Worm (Caenorhabditis elegans) whole organism, L2 larva: ENCODE data around the gene F56C3.7.

ENCODE experiments used
- C34F6.9 ChIP-seq: fragments of 150-350 bp; optimal IDR thresholded peaks from 2 replicates; lab custom pipeline; 2014; ENCODE audit warnings: missing biosample characterization, missing genetic modification characterization
- R02D3.7 ChIP-seq: fragments of 150-350 bp; optimal IDR thresholded peaks from 2 replicates; lab custom pipeline; 2014; ENCODE audit warnings: missing biosample characterization, missing genetic modification characterization
- Y55F3AM.14 ChIP-seq: fragments of 200-800 bp; sonication (Bioruptor generic); optimal IDR thresholded peaks from 2 replicates; lab custom pipeline; 2018; ENCODE audit warnings: mild to moderate bottlenecking, missing genetic modification characterization, missing compliant biosample characterization
- alr-1 ChIP-seq: fragments of 150-350 bp; optimal IDR thresholded peaks from 2 replicates; lab custom pipeline; 2014; ENCODE audit warnings: missing biosample characterization, missing genetic modification characterization
- aly-2 ChIP-seq: fragments of 150-350 bp; optimal IDR thresholded peaks from 2 replicates; lab custom pipeline; 2014; ENCODE audit warnings: missing biosample characterization, missing genetic modification characterization
- ama-1 ChIP-seq: fragments of 150-350 bp; optimal IDR thresholded peaks from 2 replicates; lab custom pipeline; 2018; ENCODE audit warnings: inconsistent platforms
- blmp-1 ChIP-seq: sonication (generic microtip); optimal IDR thresholded peaks from 2 replicates; lab custom pipeline; 2017; ENCODE audit warnings: missing genetic modification characterization, mild to moderate bottlenecking, missing compliant biosample characterization, antibody characterized with exemption, moderate library complexity; ENCODE audit not compliant: insufficient read depth
- ceh-16 ChIP-seq: fragments of 150-350 bp; optimal IDR thresholded peaks from 2 replicates; lab custom pipeline; 2014; ENCODE audit warnings: missing biosample characterization, missing genetic modification characterization
- ceh-82 ChIP-seq: fragments of 150-350 bp; optimal IDR thresholded peaks from 2 replicates; lab custom pipeline; 2014; ENCODE audit warnings: missing biosample characterization, missing genetic modification characterization
- crh-2 ChIP-seq: sonication (generic microtip); optimal IDR thresholded peaks from 2 replicates; lab custom pipeline; 2017; ENCODE audit warnings: missing biosample characterization, missing genetic modification characterization
- dmd-4 ChIP-seq: sonication (generic microtip); optimal IDR thresholded peaks from 2 replicates; lab custom pipeline; 2017; ENCODE audit warnings: missing biosample characterization, missing genetic modification characterization
- egl-27 ChIP-seq: sonication (generic microtip); optimal IDR thresholded peaks from 3 replicates; lab custom pipeline; 2017; ENCODE audit warnings: missing biosample characterization, missing genetic modification reagents, missing genetic modification characterization
- elt-1 ChIP-seq: fragments of 150-350 bp; optimal IDR thresholded peaks from 2 replicates; lab custom pipeline; 2014; ENCODE audit warnings: missing biosample characterization, missing genetic modification characterization
- elt-3 ChIP-seq: sonication (generic microtip); optimal IDR thresholded peaks from 2 replicates; lab custom pipeline; 2017; ENCODE audit warnings: missing biosample characterization, missing genetic modification characterization
- fos-1 ChIP-seq: fragments of 150-350 bp; optimal IDR thresholded peaks from 2 replicates; lab custom pipeline; 2014; ENCODE audit warnings: missing biosample characterization, missing genetic modification characterization
- gmeb-1 ChIP-seq: fragments of 150-350 bp; optimal IDR thresholded peaks from 2 replicates; lab custom pipeline; 2014; ENCODE audit warnings: missing biosample characterization, missing genetic modification characterization
- lin-11 ChIP-seq: fragments of 150-350 bp; sonication (generic microtip); optimal IDR thresholded peaks from 2 replicates; lab custom pipeline; 2014; ENCODE audit warnings: missing biosample characterization, missing genetic modification characterization, inconsistent platforms, mixed read lengths
- lin-13 ChIP-seq: fragments of 150-350 bp; optimal IDR thresholded peaks from 2 replicates; lab custom pipeline; 2014; ENCODE audit warnings: missing biosample characterization, missing genetic modification reagents, missing genetic modification characterization
- lin-39 ChIP-seq: fragments of 150-350 bp; optimal IDR thresholded peaks from 2 replicates; lab custom pipeline; 2014; ENCODE audit warnings: missing biosample characterization, missing genetic modification reagents, missing genetic modification characterization
- mab-5 ChIP-seq: fragments of 150-350 bp; optimal IDR thresholded peaks from 2 replicates; lab custom pipeline; 2014; ENCODE audit warnings: missing biosample characterization, missing genetic modification characterization
- nhr-11 ChIP-seq: fragments of 150-350 bp; optimal IDR thresholded peaks from 2 replicates; lab custom pipeline; 2014; ENCODE audit warnings: missing biosample characterization, missing genetic modification characterization
- nhr-129 ChIP-seq: fragments of 150-350 bp; optimal IDR thresholded peaks from 2 replicates; lab custom pipeline; 2014; ENCODE audit warnings: missing biosample characterization, missing genetic modification characterization
- nhr-21 ChIP-seq: fragments of 150-350 bp; optimal IDR thresholded peaks from 2 replicates; lab custom pipeline; 2014; ENCODE audit warnings: missing biosample characterization, missing genetic modification characterization
- nhr-23 ChIP-seq: fragments of 150-350 bp; optimal IDR thresholded peaks from 2 replicates; lab custom pipeline; 2014; ENCODE audit warnings: missing biosample characterization, missing genetic modification reagents, missing genetic modification characterization
- nhr-237 ChIP-seq: fragments of 150-350 bp; optimal IDR thresholded peaks from 2 replicates; lab custom pipeline; 2014; ENCODE audit warnings: missing biosample characterization, missing genetic modification characterization
- nhr-25 ChIP-seq: fragments of 150-350 bp; sonication (generic microtip); optimal IDR thresholded peaks from 3 replicates; lab custom pipeline; 2014; ENCODE audit warnings: missing biosample characterization, missing genetic modification characterization
- nhr-77 ChIP-seq: fragments of 150-350 bp; optimal IDR thresholded peaks from 2 replicates; lab custom pipeline; 2014; ENCODE audit warnings: missing biosample characterization, missing genetic modification characterization
- peb-1 ChIP-seq: fragments of 150-350 bp; optimal IDR thresholded peaks from 2 replicates; lab custom pipeline; 2014; ENCODE audit warnings: missing biosample characterization, missing genetic modification characterization
- sem-4 ChIP-seq: fragments of 150-350 bp; optimal IDR thresholded peaks from 2 replicates; lab custom pipeline; 2014; ENCODE audit warnings: missing biosample characterization, missing genetic modification reagents, missing genetic modification characterization
- sma-9 ChIP-seq, 2 experiments: fragments of 150-350 bp in 1 of 2; sonication (generic microtip) in 1 of 2; optimal IDR thresholded peaks; 2 replicates each; lab custom pipeline; 2014 to 2016; ENCODE audit warnings: missing genetic modification characterization in 2 of 2, mild to moderate bottlenecking in 1 of 2, missing biosample characterization in 1 of 2, missing compliant biosample characterization in 1 of 2, missing genetic modification reagents in 1 of 2, moderate library complexity in 1 of 2
- snpc-4 ChIP-seq: fragments of 150-350 bp; optimal IDR thresholded peaks from 2 replicates; lab custom pipeline; 2014; ENCODE audit warnings: missing biosample characterization, missing genetic modification characterization
- unc-39 ChIP-seq: fragments of 150-350 bp; optimal IDR thresholded peaks from 2 replicates; lab custom pipeline; 2014; ENCODE audit warnings: missing biosample characterization, missing genetic modification characterization
- unc-55 ChIP-seq: fragments of 150-350 bp; sonication (generic microtip); optimal IDR thresholded peaks from 3 replicates; lab custom pipeline; 2014; ENCODE audit warnings: missing biosample characterization, missing genetic modification reagents, missing genetic modification characterization
- unc-62 ChIP-seq: fragments of 150-350 bp; optimal IDR thresholded peaks from 2 replicates; lab custom pipeline; 2014; ENCODE audit warnings: missing biosample characterization, missing genetic modification reagents, missing genetic modification characterization
- ztf-1 ChIP-seq: fragments of 200-800 bp; sonication (Bioruptor generic); conservative IDR thresholded peaks from 2 replicates; pipeline ENCODE4 v1.3.6; 2022; ENCODE audit warnings: missing genetic modification characterization, missing compliant biosample characterization
- ztf-4 ChIP-seq: fragments of 150-350 bp; optimal IDR thresholded peaks from 2 replicates; lab custom pipeline; 2014; ENCODE audit warnings: missing biosample characterization, missing genetic modification characterization

The F56C3.7 gene

ce11 chrX:1379391-1379790 is 8.8 kb upstream of the F56C3.7 start (continued):
- TF ChIP-seq ceh-82 (tag; lab: Kevin White, UChicago), result no peak
- no peak for TF ChIP-seq elt-3 (tag; lab: Kevin White, UChicago)
- TF ChIP-seq peb-1 (tag; lab: Kevin White, UChicago), result no peak
- peak; percentile 24 for TF ChIP-seq gmeb-1 (tag; lab: Kevin White, UChicago)
- peak; percentile 67 for TF ChIP-seq nhr-21
- peak; percentile 69 for TF ChIP-seq nhr-129 (tag; lab: Kevin White, UChicago)
- no peak for TF ChIP-seq unc-62 (GFP tag; lab: Kevin White, UChicago)
- no peak for TF ChIP-seq aly-2
- no peak for TF ChIP-seq nhr-11 (tag; lab: Kevin White, UChicago)
- TF ChIP-seq lin-11 (tag; lab: Kevin White, UChicago), result peak; percentile 65
- TF ChIP-seq ama-1, result no peak
- TF ChIP-seq egl-27 (tag; lab: Kevin White, UChicago), result no peak
- no peak for TF ChIP-seq mab-5 (tag; lab: Kevin White, UChicago)
- TF ChIP-seq nhr-25 (tag; lab: Kevin White, UChicago), result no peak
- no peak for TF ChIP-seq dmd-4 (tag; lab: Kevin White, UChicago)
- no peak for TF ChIP-seq alr-1 (tag; lab: Kevin White, UChicago)
- peak; percentile 32 for TF ChIP-seq unc-55 (GFP tag; lab: Kevin White, UChicago)
- TF ChIP-seq unc-39 (tag; lab: Kevin White, UChicago), result no peak
- TF ChIP-seq ztf-4 (tag; lab: Kevin White, UChicago), result no peak
- no peak for TF ChIP-seq ztf-1 (GFP tag; lab: Robert Waterston, UW)
- no peak for TF ChIP-seq R02D3.7 (tag; lab: Kevin White, UChicago)
- peak; percentile 70 for TF ChIP-seq lin-13 (GFP tag; lab: Kevin White, UChicago)
- TF ChIP-seq ceh-16, result no peak
- TF ChIP-seq sem-4 (tag; lab: Kevin White, UChicago), result peak; percentile 10
- no peak for TF ChIP-seq C34F6.9 (tag; lab: Kevin White, UChicago)
- TF ChIP-seq Y55F3AM.14 (GFP tag; lab: Kevin White, UChicago), result peak; percentile 45

- TF ChIP-seq crh-2 (no peak), nhr-23 (tag; lab: Kevin White, UChicago) (no peak), snpc-4 (tag; lab: Kevin White, UChicago) (peak; percentile 11), fos-1 (tag; lab: Kevin White, UChicago) (no peak), elt-3 (tag; lab: Kevin White, UChicago) (no peak)
Observed at ce11 chrX:1372464-1372863, 1.9 kb upstream of the F56C3.7 start.

- TF ChIP-seq fos-1 (tag; lab: Kevin White, UChicago) (peak; percentile 72), ztf-1 (GFP tag; lab: Robert Waterston, UW) (no peak), sma-9 (GFP tag; optimal IDR thresholded peaks at IDR 0.05; lab: Kevin White, UChicago) (peak; percentile 49), sma-9 (tag; optimal IDR thresholded peaks at IDR 0.05; lab: Kevin White, UChicago) (no peak)
Observed at ce11 chrX:1371688-1372087, 1.1 kb upstream of the F56C3.7 start, which contains the start of gene fbxa-190. fbxa-190 (plus strand) TSS chrX:1372012.

DNA sequence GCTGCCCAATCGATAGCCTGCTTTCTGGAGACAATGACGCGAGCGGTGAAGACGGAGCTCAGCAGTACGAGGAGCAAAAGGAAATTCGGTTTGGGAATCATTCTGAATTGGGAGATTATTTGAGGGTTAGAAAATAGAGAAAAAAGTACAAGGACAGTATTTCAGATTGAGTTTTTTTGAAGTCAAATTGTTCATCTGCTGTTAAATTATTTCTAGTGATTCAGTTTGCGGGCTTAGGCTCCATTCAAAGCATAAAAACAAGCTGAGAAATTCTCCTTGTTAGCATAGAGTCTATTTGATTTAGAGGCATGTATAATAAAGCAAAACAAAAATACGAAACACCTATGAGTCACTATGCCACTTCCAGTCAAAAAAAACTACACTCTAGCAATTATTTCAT is 3.2 kb downstream of the F56C3.7 start, which contains the start of gene dgn-2:
TSS of gene dgn-2 (minus strand) at position 101 of the 400 bp plus-strand sequence.
- TF ChIP-seq ztf-4 (tag; lab: Kevin White, UChicago) (no peak), nhr-129 (tag; lab: Kevin White, UChicago) (no peak), C34F6.9 (tag; lab: Kevin White, UChicago) (no peak), elt-3 (tag; lab: Kevin White, UChicago) (no peak), nhr-77 (tag; lab: Kevin White, UChicago) (no peak), blmp-1 (tag; lab: Kevin White, UChicago) (no peak), lin-39 (tag; lab: Kevin White, UChicago) (no peak), unc-39 (tag; lab: Kevin White, UChicago) (no peak), ceh-16 (no peak), nhr-237 (tag; lab: Kevin White, UChicago) (no peak), elt-1 (tag; lab: Kevin White, UChicago) (no peak), aly-2 (no peak), ceh-82 (tag; lab: Kevin White, UChicago) (no peak), unc-62 (GFP tag; lab: Kevin White, UChicago) (no peak)
